Fruit fly (Drosophila melanogaster) whole organism, adult: ENCODE data around the gene CG10694.

Experiments
- CG11617 ChIP-seq: fragments of 200-800 bp; sonication (Bioruptor generic); optimal IDR thresholded peaks from 2 replicates; lab custom pipeline; 2017; ENCODE audit warnings: mild to moderate bottlenecking, missing biosample characterization, missing genetic modification reagents, missing genetic modification characterization
- CG12768 ChIP-seq: fragments of 200-800 bp; sonication (Bioruptor generic); optimal IDR thresholded peaks from 2 replicates; lab custom pipeline; 2017; ENCODE audit warnings: missing biosample characterization, missing genetic modification characterization, mild to moderate bottlenecking, moderate library complexity, missing genetic modification reagents
- CG14711 ChIP-seq: fragments of 200-800 bp; sonication (Bioruptor generic); optimal IDR thresholded peaks from 2 replicates; lab custom pipeline; 2018; ENCODE audit warnings: missing biosample characterization, mild to moderate bottlenecking, missing genetic modification characterization, moderate library complexity
- CG1620 ChIP-seq: fragments of 200-800 bp; sonication (Bioruptor generic); optimal IDR thresholded peaks from 2 replicates; lab custom pipeline; 2016; ENCODE audit warnings: missing biosample characterization, missing genetic modification characterization
- CG33017 ChIP-seq: fragments of 200-800 bp; sonication (Bioruptor generic); optimal IDR thresholded peaks from 2 replicates; lab custom pipeline; 2018; ENCODE audit warnings: missing biosample characterization, mild to moderate bottlenecking, missing genetic modification characterization, moderate library complexity
- CG5204 ChIP-seq: fragments of 200-800 bp; sonication (Bioruptor generic); optimal IDR thresholded peaks from 2 replicates; lab custom pipeline; 2016; ENCODE audit warnings: missing biosample characterization, missing genetic modification characterization
- CG7045 ChIP-seq: fragments of 200-800 bp; sonication (Bioruptor generic); optimal IDR thresholded peaks from 2 replicates; lab custom pipeline; 2017; ENCODE audit warnings: missing biosample characterization, mild to moderate bottlenecking, missing genetic modification characterization
- CG7101 ChIP-seq: fragments of 200-800 bp; sonication (Bioruptor generic); optimal IDR thresholded peaks from 2 replicates; lab custom pipeline; 2018; ENCODE audit warnings: missing biosample characterization, mild to moderate bottlenecking, missing genetic modification characterization, moderate library complexity
- Clk ChIP-seq: fragments of 200-800 bp; sonication (Bioruptor generic); optimal IDR thresholded peaks from 2 replicates; lab custom pipeline; 2017; ENCODE audit warnings: missing biosample characterization, missing genetic modification characterization
- Crg-1 ChIP-seq: fragments of 200-800 bp; sonication (Bioruptor generic); optimal IDR thresholded peaks from 2 replicates; lab custom pipeline; 2016; ENCODE audit warnings: missing biosample characterization, missing genetic modification characterization
- Hr96 ChIP-seq: fragments of 200-800 bp; sonication (Bioruptor generic); optimal IDR thresholded peaks from 2 replicates; lab custom pipeline; 2016; ENCODE audit warnings: missing biosample characterization, missing genetic modification characterization
- Mnt ChIP-seq: fragments of 200-800 bp; sonication (Bioruptor generic); optimal IDR thresholded peaks from 2 replicates; lab custom pipeline; 2016; ENCODE audit warnings: missing biosample characterization, mild to moderate bottlenecking, missing genetic modification characterization
- bab1 ChIP-seq: fragments of 200-800 bp; sonication (Bioruptor generic); optimal IDR thresholded peaks from 3 replicates; lab custom pipeline; 2019; ENCODE audit warnings: missing biosample characterization, mild to moderate bottlenecking, missing genetic modification characterization, moderate library complexity
- cic ChIP-seq: fragments of 200-800 bp; sonication (Bioruptor generic); optimal IDR thresholded peaks from 2 replicates; lab custom pipeline; 2017; ENCODE audit warnings: missing biosample characterization, mild to moderate bottlenecking, missing genetic modification characterization, moderate library complexity
- cnc ChIP-seq, 2 experiments: fragments of >200 bp; optimal IDR thresholded peaks; 2 replicates each; lab custom pipeline; 2017
- kay ChIP-seq: fragments of 200-800 bp; sonication (Bioruptor generic); peaks from one replicate; lab custom pipeline; 2016; ENCODE audit warnings: missing biosample characterization, missing genetic modification characterization, borderline replicate concordance
- ovo ChIP-seq: fragments of 200-800 bp; sonication (Bioruptor generic); optimal IDR thresholded peaks from 2 replicates; lab custom pipeline; 2016; ENCODE audit warnings: missing biosample characterization, missing genetic modification characterization
- pad ChIP-seq: fragments of 200-800 bp; sonication (Bioruptor generic); optimal IDR thresholded peaks from 3 replicates; lab custom pipeline; 2017; ENCODE audit warnings: missing biosample characterization, missing genetic modification characterization, mild to moderate bottlenecking, moderate library complexity, missing genetic modification reagents
- tj ChIP-seq: fragments of 200-800 bp; sonication (Bioruptor generic); optimal IDR thresholded peaks from 3 replicates; lab custom pipeline; 2017; ENCODE audit warnings: missing biosample characterization, mild to moderate bottlenecking, missing genetic modification characterization, moderate library complexity
- toe ChIP-seq: fragments of 200-800 bp; sonication (Bioruptor generic); optimal IDR thresholded peaks from 2 replicates; lab custom pipeline; 2016; ENCODE audit warnings: missing biosample characterization, missing genetic modification characterization

Gene CG10694

DNA sequence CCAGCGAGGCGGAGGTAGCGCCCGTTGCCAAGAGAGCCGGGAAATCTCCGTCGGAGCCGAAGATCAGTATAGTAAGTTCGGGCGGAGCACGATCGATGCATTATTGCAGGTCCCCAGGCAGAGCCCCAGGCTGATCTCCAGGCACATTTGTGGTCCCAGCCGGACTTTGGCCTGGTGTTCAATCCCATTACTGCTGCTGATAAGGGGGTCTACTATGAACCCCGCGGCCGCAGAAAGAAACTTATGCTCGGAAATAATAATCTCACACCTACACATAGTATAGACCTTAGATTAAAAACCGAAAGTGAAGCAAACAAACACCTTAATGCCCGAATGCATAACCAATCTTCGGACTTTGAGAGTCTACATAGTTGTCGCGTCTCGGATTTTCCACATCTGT, 9.8 kb downstream of the CG10694 start:
- TF ChIP-seq toe = no peak
- TF ChIP-seq Crg-1 = no peak
- TF ChIP-seq Mnt (GFP tag; lab: Kevin White, UChicago) = no peak
- no peak for TF ChIP-seq cic (GFP tag; lab: Kevin White, UChicago)
- no peak for TF ChIP-seq CG11617
- TF ChIP-seq Clk (GFP tag; lab: Kevin White, UChicago) = no peak
- no peak for TF ChIP-seq CG5204 (GFP tag; lab: Kevin White, UChicago)
- TF ChIP-seq pad (GFP tag; lab: Kevin White, UChicago) = no peak
- no peak for TF ChIP-seq CG7045 (GFP tag; lab: Kevin White, UChicago)
- no peak for TF ChIP-seq Hr96 (GFP tag; lab: Kevin White, UChicago)
- TF ChIP-seq CG7101 (tag; lab: Kevin White, UChicago) = no peak
- no peak for TF ChIP-seq CG1620 (GFP tag; lab: Kevin White, UChicago)

DNA sequence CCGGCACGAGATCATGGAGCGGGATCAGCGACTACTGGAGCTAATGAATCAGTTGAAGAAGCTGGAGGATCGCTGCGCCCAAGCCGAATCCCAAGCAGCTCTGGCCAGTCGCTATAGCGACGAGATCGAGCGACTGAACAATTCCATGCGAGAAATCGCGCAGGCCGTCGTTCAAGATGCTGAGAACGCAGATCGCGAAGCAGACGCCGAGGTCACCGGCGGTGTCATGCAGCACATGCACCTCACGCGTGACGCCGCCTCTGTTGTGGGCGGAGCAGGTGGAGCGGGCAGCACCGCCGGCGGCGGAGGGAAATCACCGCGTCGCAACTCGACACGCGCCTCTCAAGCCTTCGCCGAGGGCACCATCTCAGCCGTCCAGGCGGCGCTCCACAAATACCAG, 14.5 kb downstream of the CG10694 start:
- no peak for TF ChIP-seq tj (GFP tag; lab: Kevin White, UChicago)
- TF ChIP-seq CG33017 (tag; lab: Kevin White, UChicago) = no peak
- no peak for TF ChIP-seq CG7101 (tag; lab: Kevin White, UChicago)
- no peak for TF ChIP-seq Crg-1
- TF ChIP-seq CG1620 (GFP tag; lab: Kevin White, UChicago) = no peak
- TF ChIP-seq CG11617 = no peak
- no peak for TF ChIP-seq toe
- TF ChIP-seq ovo (GFP tag; lab: Kevin White, UChicago) = no peak
- TF ChIP-seq kay (GFP tag; lab: Kevin White, UChicago) = no peak
- no peak for TF ChIP-seq CG7045 (GFP tag; lab: Kevin White, UChicago)
- no peak for TF ChIP-seq bab1
- TF ChIP-seq pad (GFP tag; lab: Kevin White, UChicago) = no peak
- TF ChIP-seq cic (GFP tag; lab: Kevin White, UChicago) = no peak
- no peak for TF ChIP-seq CG14711
- TF ChIP-seq Clk (GFP tag; lab: Kevin White, UChicago) = no peak
- TF ChIP-seq CG5204 (GFP tag; lab: Kevin White, UChicago) = no peak
- TF ChIP-seq Mnt (GFP tag; lab: Kevin White, UChicago) = no peak
- no peak for TF ChIP-seq CG12768 (GFP tag; lab: Kevin White, UChicago)
- no peak for TF ChIP-seq cnc (optimal IDR thresholded peaks at IDR 0.05; lab: Kevin White, UChicago)

DNA sequence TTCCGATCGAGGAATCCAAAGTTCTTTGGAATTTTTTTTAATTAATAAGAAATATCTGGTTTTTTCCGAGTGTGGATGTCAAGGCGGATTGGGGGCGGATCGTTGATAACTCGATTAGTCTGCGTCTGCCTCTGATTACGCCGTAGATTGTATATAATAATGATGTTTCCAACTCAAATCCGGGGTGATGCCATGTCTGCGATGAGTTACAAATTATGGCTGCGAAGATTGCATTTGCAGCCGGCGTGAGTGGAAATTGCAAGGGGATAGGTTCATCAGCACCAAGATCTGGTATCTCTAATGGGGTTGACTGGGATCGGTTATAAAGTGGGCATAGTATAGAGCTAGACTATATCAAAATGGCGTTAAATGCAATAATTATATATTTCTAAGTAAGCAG, 15.2 kb downstream of the CG10694 start:
- TF ChIP-seq Crg-1 (no peak), CG12768 (GFP tag; lab: Kevin White, UChicago) (no peak), CG11617 (no peak), cic (GFP tag; lab: Kevin White, UChicago) (no peak), tj (GFP tag; lab: Kevin White, UChicago) (no peak), CG14711 (no peak), CG7045 (GFP tag; lab: Kevin White, UChicago) (no peak)

DNA sequence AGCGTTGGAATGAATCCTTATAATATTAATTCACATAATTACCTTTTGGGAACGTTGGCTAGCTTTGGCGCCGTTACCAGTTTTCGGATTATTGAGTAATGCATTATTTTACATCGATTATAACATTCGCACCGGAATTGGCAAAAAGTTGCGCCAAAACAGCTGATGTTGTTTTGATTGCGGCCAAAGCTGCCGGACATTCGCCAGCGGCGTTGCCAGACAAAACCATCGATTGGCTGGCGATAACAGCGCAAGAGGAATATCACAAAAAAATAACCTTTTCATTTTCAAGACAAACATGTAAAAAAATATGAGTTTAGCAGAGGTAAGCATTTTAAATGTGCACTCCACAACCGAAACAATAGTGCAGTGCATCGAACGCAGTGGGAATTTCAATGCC, 22.9 kb downstream of the CG10694 start, which contains the start of the genes GatB and Tsc1:
GatB (minus strand) TSS at position 176 of the 400 bp plus-strand sequence.
Tsc1 (plus strand) TSS at position 228 of the 400 bp plus-strand sequence.
- TF ChIP-seq cic (GFP tag; lab: Kevin White, UChicago) (peak; percentile 14), CG7045 (GFP tag; lab: Kevin White, UChicago) (no peak), ovo (GFP tag; lab: Kevin White, UChicago) (no peak), tj (GFP tag; lab: Kevin White, UChicago) (peak; percentile 21), bab1 (peak; percentile 62), CG7101 (tag; lab: Kevin White, UChicago) (no peak)

DNA sequence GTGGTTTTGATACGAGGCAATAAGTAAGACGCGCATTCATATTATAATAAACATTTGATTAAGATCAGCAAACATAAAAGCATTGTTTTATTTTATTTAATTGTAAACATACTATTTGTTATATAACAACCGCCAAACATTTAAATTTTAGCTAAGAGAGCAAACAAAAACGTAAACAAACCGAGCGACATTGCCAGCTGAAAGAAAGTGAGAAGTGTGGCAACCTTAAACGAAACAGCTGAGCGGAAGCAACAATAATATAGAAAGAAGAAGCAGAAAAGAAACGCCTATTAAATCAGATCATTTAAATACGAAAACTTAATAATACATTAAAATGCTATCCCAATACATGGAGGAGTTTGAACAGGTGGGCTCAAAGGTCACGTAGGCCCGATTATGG, 27.4 kb downstream of the CG10694 start, which contains the start of gene Sec10:
Sec10 (plus strand) TSS at position 252 of the 400 bp plus-strand sequence.
- TF ChIP-seq CG5204 (GFP tag; lab: Kevin White, UChicago) (no peak), CG7101 (tag; lab: Kevin White, UChicago) (peak; percentile 23), bab1 (peak; percentile 58), CG33017 (tag; lab: Kevin White, UChicago) (peak; percentile 7)

DNA sequence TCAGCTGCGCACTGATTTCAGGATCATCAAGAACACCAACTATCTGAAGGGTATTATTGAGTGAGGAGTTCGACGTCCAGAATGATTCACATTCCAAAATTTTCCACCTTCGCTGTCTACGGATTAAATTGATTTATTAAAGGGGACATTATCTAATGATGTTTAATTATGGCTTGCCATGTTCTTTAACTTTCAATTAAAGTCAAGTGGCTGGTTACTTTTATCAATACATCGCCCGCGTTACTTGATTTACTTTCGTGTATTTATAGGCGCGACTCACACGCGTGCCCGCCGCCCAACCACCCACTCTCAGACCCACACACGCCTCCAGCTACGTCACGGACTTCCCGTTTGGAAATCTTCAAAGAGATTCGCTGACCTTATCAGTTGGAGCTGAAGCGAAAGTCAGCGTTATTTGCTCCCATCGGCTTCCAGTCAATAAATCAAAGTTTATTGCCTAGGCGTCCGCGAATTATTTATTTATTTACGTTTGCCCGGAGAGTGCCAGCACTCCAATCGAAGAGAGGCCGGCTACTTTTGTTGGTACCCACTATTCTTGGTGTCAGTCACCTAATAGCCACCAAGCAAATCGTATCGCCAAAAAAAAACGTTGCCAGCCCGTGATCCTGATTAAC, 30.2 kb downstream of the CG10694 start, which contains the start of gene Npc2f:
Npc2f (plus strand) TSS at position 585 of the 635 bp plus-strand sequence.
- TF ChIP-seq CG12768 (GFP tag; lab: Kevin White, UChicago) (peak; percentile 1), kay (GFP tag; lab: Kevin White, UChicago) (peak; percentile 4), Hr96 (GFP tag; lab: Kevin White, UChicago) (no peak), cic (GFP tag; lab: Kevin White, UChicago) (peak; percentile 15)
